Worm (Caenorhabditis elegans): ENCODE measurements around the gene K11D12.7.
"Not testable (repeated sequence)": the region's sequence is repeated elsewhere in the genome, so short reads cannot be mapped to it uniquely, and the experiment has no call there.

K11D12.7 gene

ce11 chrV:5047230-5047629, 11.0 kb upstream of the K11D12.7 start (continued):
- peak; percentile 80 for TF ChIP-seq pha-4 (GFP tag; IDR thresholded peaks at IDR 0.05)
- TF ChIP-seq pha-4 (tag; optimal IDR thresholded peaks at IDR 0.05): not testable (repeated sequence)

- TF ChIP-seq zag-1 (tag; optimal IDR thresholded peaks at IDR 0.05) (no peak), fos-1 (tag; optimal IDR thresholded peaks at IDR 0.05) (no peak)
Observed at ce11 chrV:5046558-5046957, 10.3 kb upstream of the K11D12.7 start.

- TF ChIP-seq hlh-30 (tag; optimal IDR thresholded peaks at IDR 0.05; ENCODE audit: insufficient read depth) (no peak), dpl-1 (GFP tag; optimal IDR thresholded peaks at IDR 0.05) (no peak), hmg-1.1 (GFP tag; IDR thresholded peaks at IDR 0.05) (no peak), dmd-6 (GFP tag; IDR thresholded peaks at IDR 0.05) (no peak), rbr-2 (tag; optimal IDR thresholded peaks at IDR 0.05) (no peak), ceh-20 (GFP tag; IDR thresholded peaks at IDR 0.05) (no peak), aly-2 (tag; optimal IDR thresholded peaks at IDR 0.05) (no peak), egl-43 (GFP tag; IDR thresholded peaks at IDR 0.05) (no peak), ztf-11 (tag; optimal IDR thresholded peaks at IDR 0.05) (no peak), unc-62 (GFP tag; optimal IDR thresholded peaks at IDR 0.05 in 1 of 2) (no peak), unc-62 (tag; optimal IDR thresholded peaks at IDR 0.05) (no peak), mdl-1 (tag; optimal IDR thresholded peaks at IDR 0.05) (no peak), Y5F2A.4 (GFP tag; optimal IDR thresholded peaks at IDR 0.05) (no peak), D1046.2 (GFP tag; IDR thresholded peaks at IDR 0.05) (no peak), lir-3 (tag; optimal IDR thresholded peaks at IDR 0.05) (no peak), ceh-44 (GFP tag; IDR thresholded peaks at IDR 0.05) (no peak), ZK546.5 (tag; optimal IDR thresholded peaks at IDR 0.05) (no peak)
Observed at ce11 chrV:5046103-5046502, 9.8 kb upstream of the K11D12.7 start, which contains the start of gene exc-14. TSS of gene exc-14 (minus strand) at chrV:5046203.

ce11 chrV:5040925-5041324, 4.7 kb upstream of the K11D12.7 start, which contains the start of gene K11D12.8:
TSS of gene K11D12.8 (minus strand) at chrV:5041001.
- TF ChIP-seq unc-62 (GFP tag; optimal IDR thresholded peaks at IDR 0.05 in 1 of 2) (peak in 1 of 2 experiments; percentile 77), unc-62 (tag; optimal IDR thresholded peaks at IDR 0.05) (no peak), mxl-2 (GFP tag; conservative IDR thresholded peaks at IDR 0.05) (no peak)

ce11 chrV:5039559-5039958, 3.3 kb upstream of the K11D12.7 start, which contains the start of gene K11D12.11:
TSS of gene K11D12.11 (minus strand) at chrV:5039600.
- no peak for TF ChIP-seq F44E2.7 (GFP tag; IDR thresholded peaks at IDR 0.05)
- TF ChIP-seq nhr-10 (tag; optimal IDR thresholded peaks at IDR 0.05): no peak
- TF ChIP-seq ceh-32 (tag; optimal IDR thresholded peaks at IDR 0.05; ENCODE audit: poor library complexity): no peak
- no peak for TF ChIP-seq nhr-48 (tag; optimal IDR thresholded peaks at IDR 0.05)
- no peak for TF ChIP-seq ztf-11 (tag; optimal IDR thresholded peaks at IDR 0.05)
- TF ChIP-seq zag-1 (tag; optimal IDR thresholded peaks at IDR 0.05): no peak
- TF ChIP-seq nhr-28 (tag; optimal IDR thresholded peaks at IDR 0.05): no peak
- no peak for TF ChIP-seq dmd-8 (GFP tag; IDR thresholded peaks at IDR 0.05)
- no peak for TF ChIP-seq T20F7.1 (GFP tag; optimal IDR thresholded peaks at IDR 0.05)
- TF ChIP-seq pha-4 (GFP tag; IDR thresholded peaks at IDR 0.05): no peak
- no peak for TF ChIP-seq pha-4 (tag; optimal IDR thresholded peaks at IDR 0.05)

- TF ChIP-seq mxl-3 (GFP tag; optimal IDR thresholded peaks at IDR 0.05) (no peak), mxl-2 (GFP tag; conservative IDR thresholded peaks at IDR 0.05) (no peak), hlh-30 (tag; optimal IDR thresholded peaks at IDR 0.05; ENCODE audit: insufficient read depth) (no peak), unc-62 (GFP tag; optimal IDR thresholded peaks at IDR 0.05 in 1 of 2) (peak in 1 of 2 experiments; percentile 81), unc-62 (tag; optimal IDR thresholded peaks at IDR 0.05) (no peak)
Observed at ce11 chrV:5038449-5038848, 2.2 kb upstream of the K11D12.7 start.

- no peak for TF ChIP-seq zag-1 (tag; optimal IDR thresholded peaks at IDR 0.05)
- TF ChIP-seq ceh-28 (tag; optimal IDR thresholded peaks at IDR 0.05): no peak
- TF ChIP-seq duxl-1 (tag; optimal IDR thresholded peaks at IDR 0.05; ENCODE audit: poor library complexity): no peak
- TF ChIP-seq zfp-2 (tag; optimal IDR thresholded peaks at IDR 0.05): no peak
- no peak for TF ChIP-seq ceh-20 (GFP tag; IDR thresholded peaks at IDR 0.05)
- no peak for TF ChIP-seq egl-27 (tag; optimal IDR thresholded peaks at IDR 0.05)
- no peak for TF ChIP-seq zip-11 (GFP tag; IDR thresholded peaks at IDR 0.05)
Observed at ce11 chrV:5035058-5035457, 1.2 kb downstream of the K11D12.7 start, which contains the start of gene K11D12.6. TSS of gene K11D12.6 (minus strand) at chrV:5035158.
